Fruit fly (Drosophila melanogaster): Measurements from ENCODE around the gene CG5151.

CG5151 gene

DNA sequence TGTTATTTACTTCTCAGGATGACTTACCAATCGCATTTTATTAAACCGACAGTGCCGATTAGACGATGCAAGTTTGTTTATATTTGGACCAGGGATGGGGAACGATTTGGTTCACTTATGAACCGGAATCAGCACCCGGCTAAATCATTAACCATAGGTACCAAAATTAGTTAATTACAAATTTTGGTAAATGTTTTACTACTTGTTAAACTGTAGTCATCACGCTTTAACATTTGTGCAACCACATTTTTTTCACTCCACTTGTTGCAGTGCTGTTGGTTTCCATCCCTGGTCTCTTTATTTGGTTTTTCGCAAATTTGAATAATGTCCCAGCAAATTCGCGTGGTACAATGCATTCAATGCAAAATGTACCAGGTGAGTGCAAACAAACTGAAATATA is 59.0 kb downstream of the CG5151 start, which contains the start of the genes IntS9 and CG43295 (continued):
- TF ChIP-seq CG4424 (GFP tag; optimal IDR thresholded peaks at IDR 0.05) (peak; percentile 87), ash1 (GFP tag; optimal IDR thresholded peaks at IDR 0.05) (no peak), eve (GFP tag; optimal IDR thresholded peaks at IDR 0.05) (no peak), NC2β (GFP tag; optimal IDR thresholded peaks at IDR 0.05) (peak; percentile 89), CG6791 (GFP tag; IDR thresholded peaks at IDR 0.05; ENCODE audit: partially characterized antibody) (no peak), CG2116 (GFP tag; optimal IDR thresholded peaks at IDR 0.05) (peak; percentile 67), CG2120 (GFP tag; optimal IDR thresholded peaks at IDR 0.05) (peak; percentile 90), GATAe (GFP tag; conservative IDR thresholded peaks at IDR 0.05) (peak; percentile 46), zf30C (GFP tag; optimal IDR thresholded peaks at IDR 0.05) (no peak), Bgb (GFP tag; IDR thresholded peaks at IDR 0.05; ENCODE audit: partially characterized antibody) (no peak), CG15073 (GFP tag; optimal IDR thresholded peaks at IDR 0.05) (peak; percentile 42), nerfin-2 (GFP tag; IDR thresholded peaks at IDR 0.05; ENCODE audit: partially characterized antibody) (no peak), Nf-YB (GFP tag; optimal IDR thresholded peaks at IDR 0.05) (no peak), MTF-1 (GFP tag; optimal IDR thresholded peaks at IDR 0.05; ENCODE audit: borderline replicate concordance) (no peak), tx (GFP tag; optimal IDR thresholded peaks at IDR 0.05) (peak; percentile 77), chinmo (GFP tag; IDR thresholded peaks at IDR 0.05; ENCODE audit: partially characterized antibody) (0 out of 4 replicates have a peak, but pooled peaks have one; percentile 32), CrebB (tag; optimal IDR thresholded peaks at IDR 0.05) (peak; percentile 64), ems (GFP tag; optimal IDR thresholded peaks at IDR 0.05) (peak; percentile 79), Opbp (GFP tag; IDR thresholded peaks at IDR 0.05; ENCODE audit: partially characterized antibody) (no peak), dati (GFP tag; IDR thresholded peaks at IDR 0.05) (peak; percentile 82), CG8478 (optimal IDR thresholded peaks at IDR 0.05) (no peak), ttk (GFP tag; IDR thresholded peaks at IDR 0.05) (peak; percentile 77), CG17359 (tag; optimal IDR thresholded peaks at IDR 0.05) (peak; percentile 73), CG17612 (GFP tag; IDR thresholded peaks at IDR 0.05) (peak; percentile 47; the same call in 1 of the 2 replicates), Six4 (GFP tag; optimal IDR thresholded peaks at IDR 0.05) (peak; percentile 82), CG7556 (GFP tag; optimal IDR thresholded peaks at IDR 0.05) (no peak), wor (GFP tag; IDR thresholded peaks at IDR 0.05) (peak; percentile 69), CG12155 (GFP tag; optimal IDR thresholded peaks at IDR 0.05) (peak; percentile 81), vfl (GFP tag; optimal IDR thresholded peaks at IDR 0.05) (peak; percentile 79), CG10274 (GFP tag; optimal IDR thresholded peaks at IDR 0.05) (peak; percentile 39), croc (GFP tag; conservative IDR thresholded peaks at IDR 0.05) (peak; percentile 61), hb (GFP tag; IDR thresholded peaks at IDR 0.05; ENCODE audit: partially characterized antibody) (no peak), aop (GFP tag; IDR thresholded peaks at IDR 0.05) (no peak), row (GFP tag; IDR thresholded peaks at IDR 0.05) (peak; percentile 93), chn (GFP tag; optimal IDR thresholded peaks at IDR 0.05) (peak; percentile 90), CG14441 (GFP tag; IDR thresholded peaks at IDR 0.05) (peak; percentile 89), Ada2b (GFP tag; IDR thresholded peaks at IDR 0.05) (peak; percentile 86), CG16815 (GFP tag; optimal IDR thresholded peaks at IDR 0.05) (peak; percentile 65), Hand (GFP tag; optimal IDR thresholded peaks at IDR 0.05) (no peak), CG14965 (GFP tag; optimal IDR thresholded peaks at IDR 0.05; ENCODE audit: borderline replicate concordance) (no peak), cad (GFP tag; optimal IDR thresholded peaks at IDR 0.05) (no peak), bab2 (GFP tag; optimal IDR thresholded peaks at IDR 0.05) (peak; percentile 86), TFAM (GFP tag; optimal IDR thresholded peaks at IDR 0.05) (no peak), Ssrp (tag; optimal IDR thresholded peaks at IDR 0.05) (peak; percentile 78), Side (GFP tag; optimal IDR thresholded peaks at IDR 0.05) (peak; percentile 87), tup (GFP tag; optimal IDR thresholded peaks at IDR 0.05) (peak; percentile 69), CG6175 (GFP tag; IDR thresholded peaks at IDR 0.05) (no peak), bsh (GFP tag; optimal IDR thresholded peaks at IDR 0.05) (peak in 1 of 2 experiments; percentile 88), CG32532 (GFP tag; IDR thresholded peaks at IDR 0.05) (peak; percentile 86), Optix (GFP tag; IDR thresholded peaks at IDR 0.05) (peak; percentile 82), unpg (GFP tag; optimal IDR thresholded peaks at IDR 0.05) (no peak)
